Worm (Caenorhabditis elegans): ENCODE results near the gene sos-1.
A peak's percentile ranks its signal among the peaks of the same experiment; 100 is the strongest.
"Not testable (repeated sequence)": the region's sequence is repeated elsewhere in the genome, so short reads cannot be mapped to it uniquely, and the experiment has no call there.

sos-1 gene

ce11 chrV:4570833-4571232 lies 21.7 kb upstream of the sos-1 start, which contains the start of gene Y61A9LA.3:
Y61A9LA.3 (plus strand) TSS chrV:4571133.
- no peak for TF ChIP-seq pes-1 (GFP tag; IDR thresholded peaks at IDR 0.05)
- no peak for TF ChIP-seq ceh-36 (tag; optimal IDR thresholded peaks at IDR 0.05)
- TF ChIP-seq ama-1 (optimal IDR thresholded peaks at IDR 0.05), result no peak
- TF ChIP-seq scrt-1 (GFP tag; IDR thresholded peaks at IDR 0.05), result no peak
- TF ChIP-seq flt-1 (GFP tag; IDR thresholded peaks at IDR 0.05), result no peak

DNA sequence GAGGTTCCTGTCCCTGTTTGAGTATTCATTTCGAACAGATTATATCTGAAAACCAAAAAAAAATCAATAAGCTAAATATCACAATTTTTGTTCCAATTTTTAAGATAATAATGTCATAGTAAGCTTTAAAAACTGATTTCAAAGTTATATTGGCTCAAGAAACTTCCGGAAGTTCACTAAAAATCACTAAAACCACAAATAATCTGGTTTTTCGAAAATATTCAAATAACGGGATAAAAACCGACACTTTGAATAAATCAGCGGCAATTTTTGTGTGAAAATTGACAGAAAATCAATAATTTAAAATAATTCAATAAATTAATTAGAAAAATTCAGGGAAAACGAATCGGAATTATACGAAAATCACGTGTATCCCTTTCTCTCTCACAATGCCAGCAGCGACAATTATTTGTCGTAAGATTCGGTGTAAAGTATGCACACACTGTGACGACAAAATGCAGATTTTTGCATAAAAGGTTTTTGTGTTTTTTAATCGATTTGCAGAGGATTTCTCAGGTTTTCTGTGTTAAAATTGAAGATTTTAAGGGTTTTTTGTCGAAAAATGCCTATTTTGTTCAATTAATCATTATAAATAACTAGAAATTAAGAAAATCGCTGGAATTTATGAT lies 21.0 kb upstream of the sos-1 start, which contains the start of gene sut-2:
TSS of gene sut-2 (minus strand) at position 51 of the 629 bp plus-strand sequence.
- no peak for TF ChIP-seq F13C5.2 (tag; optimal IDR thresholded peaks at IDR 0.05)
- no peak for TF ChIP-seq sea-1 (GFP tag; conservative IDR thresholded peaks at IDR 0.05)
- TF ChIP-seq hnd-1 (tag; optimal IDR thresholded peaks at IDR 0.05), result no peak
- no peak for TF ChIP-seq ama-1 (optimal IDR thresholded peaks at IDR 0.05)
- TF ChIP-seq aly-1 (tag; optimal IDR thresholded peaks at IDR 0.05), result no peak
- TF ChIP-seq pes-1 (GFP tag; IDR thresholded peaks at IDR 0.05), result no peak
- TF ChIP-seq hmbx-1 (tag; optimal IDR thresholded peaks at IDR 0.05), result no peak
- no peak for TF ChIP-seq flt-1 (GFP tag; IDR thresholded peaks at IDR 0.05)
- no peak for TF ChIP-seq tra-4 (tag; optimal IDR thresholded peaks at IDR 0.05)

- TF ChIP-seq sea-1 (GFP tag; conservative IDR thresholded peaks at IDR 0.05) (no peak), ceh-36 (tag; optimal IDR thresholded peaks at IDR 0.05) (no peak), tbx-11 (GFP tag; IDR thresholded peaks at IDR 0.05) (no peak)
Observed at ce11 chrV:4562493-4562892, 13.4 kb upstream of the sos-1 start.

ce11 chrV:4560441-4560840 lies 11.3 kb upstream of the sos-1 start, which contains the start of gene Y61A9LA.4:
Y61A9LA.4 (plus strand) TSS chrV:4560741.
- TF ChIP-seq hmbx-1 (tag; optimal IDR thresholded peaks at IDR 0.05); B0310.2 (tag; optimal IDR thresholded peaks at IDR 0.05); hmg-4 (GFP tag; optimal IDR thresholded peaks at IDR 0.05): not testable (repeated sequence)

- no peak for TF ChIP-seq hnd-1 (tag; optimal IDR thresholded peaks at IDR 0.05)
- no peak for TF ChIP-seq ama-1 (optimal IDR thresholded peaks at IDR 0.05)
- no peak for TF ChIP-seq hmbx-1 (tag; optimal IDR thresholded peaks at IDR 0.05)
- TF ChIP-seq aly-1 (tag; optimal IDR thresholded peaks at IDR 0.05), result no peak
- no peak for TF ChIP-seq ets-7 (tag; optimal IDR thresholded peaks at IDR 0.05)
- no peak for TF ChIP-seq ceh-13 (GFP tag; optimal IDR thresholded peaks at IDR 0.05)
- no peak for TF ChIP-seq sea-1 (GFP tag; conservative IDR thresholded peaks at IDR 0.05)
- TF ChIP-seq tbx-37 (GFP tag; conservative IDR thresholded peaks at IDR 0.05), result no peak
- no peak for TF ChIP-seq tbx-11 (GFP tag; IDR thresholded peaks at IDR 0.05)
- TF ChIP-seq F13C5.2 (tag; optimal IDR thresholded peaks at IDR 0.05), result no peak
- no peak for TF ChIP-seq pes-1 (GFP tag; IDR thresholded peaks at IDR 0.05)
Observed at ce11 chrV:4559701-4560100, 10.6 kb upstream of the sos-1 start, which contains the start of gene Y61A9LA.7. Y61A9LA.7 (minus strand) TSS chrV:4559801.

DNA sequence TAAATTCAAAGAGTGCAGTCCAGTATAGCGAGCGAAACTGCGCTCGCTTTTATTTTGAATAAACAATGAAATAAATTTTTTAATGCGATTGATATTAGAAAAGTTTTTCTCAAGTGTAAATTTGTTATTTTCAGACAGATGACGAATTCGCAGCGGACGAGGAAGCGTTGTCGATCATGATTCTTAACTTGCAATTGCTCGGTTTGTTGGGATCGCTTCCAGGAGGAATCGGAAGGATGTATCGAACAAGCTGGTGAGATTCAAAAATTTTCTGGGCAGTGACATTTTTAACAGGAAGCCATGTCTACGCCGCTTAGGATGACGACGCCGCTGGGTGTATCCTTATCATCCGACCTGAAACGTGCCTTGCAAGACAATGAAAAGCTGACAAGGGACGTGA lies 4.5 kb upstream of the sos-1 start, which contains the start of gene Y61A9LA.12:
TSS of gene Y61A9LA.12 (plus strand) at position 301 of the 400 bp plus-strand sequence.
- TF ChIP-seq aly-1 (tag; optimal IDR thresholded peaks at IDR 0.05); tbx-37 (GFP tag; conservative IDR thresholded peaks at IDR 0.05); B0310.2 (tag; optimal IDR thresholded peaks at IDR 0.05): not testable (repeated sequence)

DNA sequence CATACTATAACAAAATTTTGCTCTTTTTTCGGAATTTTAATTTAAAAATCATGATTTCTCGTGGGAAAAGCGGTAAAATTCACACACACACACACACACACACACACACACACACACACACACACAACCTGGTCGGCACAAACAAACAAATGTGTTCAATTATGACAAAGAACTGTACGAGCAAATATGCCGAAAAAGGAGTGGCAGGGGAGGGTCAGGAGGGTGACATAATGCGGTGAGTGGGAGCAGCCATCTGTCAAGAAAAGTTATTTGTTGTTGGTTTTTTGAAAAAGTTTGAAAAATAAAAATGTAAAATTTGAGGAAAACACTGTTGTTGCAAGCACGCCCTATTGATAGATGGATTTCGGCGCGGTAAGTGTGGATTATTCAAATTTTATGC lies 2.8 kb upstream of the sos-1 start:
- no peak for TF ChIP-seq tra-4 (tag; optimal IDR thresholded peaks at IDR 0.05)
- TF ChIP-seq pes-1 (GFP tag; IDR thresholded peaks at IDR 0.05), result no peak
- no peak for TF ChIP-seq ets-7 (tag; optimal IDR thresholded peaks at IDR 0.05)
- TF ChIP-seq scrt-1 (GFP tag; IDR thresholded peaks at IDR 0.05), result no peak
- TF ChIP-seq sea-1 (GFP tag; conservative IDR thresholded peaks at IDR 0.05), result no peak
- TF ChIP-seq ama-1 (optimal IDR thresholded peaks at IDR 0.05), result no peak
- no peak for TF ChIP-seq B0310.2 (tag; optimal IDR thresholded peaks at IDR 0.05)
- no peak for TF ChIP-seq ceh-36 (tag; optimal IDR thresholded peaks at IDR 0.05)
- TF ChIP-seq ceh-13 (GFP tag; optimal IDR thresholded peaks at IDR 0.05), result no peak
- no peak for TF ChIP-seq aly-1 (tag; optimal IDR thresholded peaks at IDR 0.05)
- TF ChIP-seq hmbx-1 (tag; optimal IDR thresholded peaks at IDR 0.05), result no peak
- TF ChIP-seq flt-1 (GFP tag; IDR thresholded peaks at IDR 0.05), result no peak
- no peak for TF ChIP-seq tbx-37 (GFP tag; conservative IDR thresholded peaks at IDR 0.05)
- TF ChIP-seq hnd-1 (tag; optimal IDR thresholded peaks at IDR 0.05), result no peak
- TF ChIP-seq F13C5.2 (tag; optimal IDR thresholded peaks at IDR 0.05), result no peak
- no peak for TF ChIP-seq hmg-4 (GFP tag; optimal IDR thresholded peaks at IDR 0.05)
- no peak for TF ChIP-seq tbx-11 (GFP tag; IDR thresholded peaks at IDR 0.05)

DNA sequence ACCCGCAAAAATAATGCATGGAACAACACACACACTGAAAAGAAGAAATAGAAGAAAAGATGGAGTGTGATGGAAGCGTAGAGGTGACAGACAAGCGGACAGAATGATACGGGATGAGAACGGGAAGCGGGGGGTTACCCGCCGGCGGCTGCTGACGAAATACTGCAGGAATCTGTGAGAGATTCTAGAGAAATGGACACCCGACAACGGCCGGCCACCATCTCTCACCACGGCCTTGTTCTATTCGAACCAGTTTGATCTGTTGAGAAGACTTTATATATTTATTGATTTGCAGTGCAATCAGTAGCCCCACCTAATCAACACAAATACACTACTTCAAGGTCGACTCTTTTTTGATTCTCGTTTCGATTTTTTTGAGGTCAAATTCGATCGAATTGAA lies 1.4 kb upstream of the sos-1 start:
- no peak for TF ChIP-seq sea-1 (GFP tag; conservative IDR thresholded peaks at IDR 0.05)
- TF ChIP-seq pes-1 (GFP tag; IDR thresholded peaks at IDR 0.05), result no peak
- TF ChIP-seq ceh-13 (GFP tag; optimal IDR thresholded peaks at IDR 0.05), result no peak
- TF ChIP-seq F13C5.2 (tag; optimal IDR thresholded peaks at IDR 0.05), result peak; percentile 17
- no peak for TF ChIP-seq scrt-1 (GFP tag; IDR thresholded peaks at IDR 0.05)
- no peak for TF ChIP-seq tra-4 (tag; optimal IDR thresholded peaks at IDR 0.05)
- peak; percentile 12 for TF ChIP-seq hmg-4 (GFP tag; optimal IDR thresholded peaks at IDR 0.05)
- TF ChIP-seq tbx-11 (GFP tag; IDR thresholded peaks at IDR 0.05), result no peak
- TF ChIP-seq aly-1 (tag; optimal IDR thresholded peaks at IDR 0.05), result no peak

- TF ChIP-seq tbx-11 (GFP tag; IDR thresholded peaks at IDR 0.05) (no peak), ceh-36 (tag; optimal IDR thresholded peaks at IDR 0.05) (no peak), pes-1 (GFP tag; IDR thresholded peaks at IDR 0.05) (no peak), aly-1 (tag; optimal IDR thresholded peaks at IDR 0.05) (no peak), flt-1 (GFP tag; IDR thresholded peaks at IDR 0.05) (no peak), scrt-1 (GFP tag; IDR thresholded peaks at IDR 0.05) (no peak)
Observed at ce11 chrV:4546854-4547253, 2.2 kb downstream of the sos-1 start.

Data from whole organism, early embryonic.